Fruit fly (Drosophila melanogaster) whole organism, embryonic: ENCODE data around the gene Nup93-1.

Experiments
- Adf1 ChIP-seq: fragments of 200-800 bp; sonication (Bioruptor generic); IDR thresholded peaks from 2 replicates; pipeline ENCODE4 v1.3.6; 2022; ENCODE audit warnings: missing biosample characterization, missing genetic modification characterization
- Antp ChIP-seq: fragments of 200-800 bp; sonication (Bioruptor generic); optimal IDR thresholded peaks from 3 replicates; lab custom pipeline; 2016; ENCODE audit warnings: missing biosample characterization, missing genetic modification characterization
- B-H2 ChIP-seq: fragments of 200-800 bp; sonication (Bioruptor generic); optimal IDR thresholded peaks from 2 replicates; lab custom pipeline; 2018; ENCODE audit warnings: missing biosample characterization, mild to moderate bottlenecking, missing genetic modification characterization
- C15 ChIP-seq: fragments of 200-800 bp; sonication (Bioruptor generic); IDR thresholded peaks from 3 replicates; pipeline ENCODE4 v1.3.6; 2022; ENCODE audit warnings: missing biosample characterization, missing genetic modification characterization
- CG10147 ChIP-seq: fragments of 200-800 bp; sonication (Bioruptor generic); optimal IDR thresholded peaks from 2 replicates; lab custom pipeline; 2019; ENCODE audit warnings: missing biosample characterization, mild to moderate bottlenecking, missing genetic modification characterization, moderate library complexity
- CG11504 ChIP-seq: fragments of 200-800 bp; sonication (Bioruptor generic); optimal IDR thresholded peaks from 3 replicates; lab custom pipeline; 2019; ENCODE audit warnings: missing biosample characterization, mild to moderate bottlenecking, missing genetic modification characterization, moderate library complexity
- CG12744 ChIP-seq: fragments of 200-800 bp; sonication (Bioruptor generic); optimal IDR thresholded peaks from 2 replicates; lab custom pipeline; 2016; ENCODE audit warnings: missing biosample characterization, missing genetic modification characterization
- CG13287 ChIP-seq: fragments of 200-800 bp; sonication (Bioruptor generic); IDR thresholded peaks from 2 replicates; pipeline ENCODE4 v1.3.6; 2022; ENCODE audit warnings: missing biosample characterization, missing genetic modification characterization; ENCODE audit not compliant: partially characterized antibody
- CG1603 ChIP-seq: fragments of 200-800 bp; sonication (Bioruptor generic); optimal IDR thresholded peaks from 2 replicates; lab custom pipeline; 2019; ENCODE audit warnings: missing biosample characterization, mild to moderate bottlenecking, missing genetic modification characterization, moderate library complexity
- CG17385 ChIP-seq: fragments of 200-800 bp; sonication (Bioruptor generic); optimal IDR thresholded peaks from 3 replicates; lab custom pipeline; 2018; ENCODE audit warnings: missing biosample characterization, mild to moderate bottlenecking, missing genetic modification characterization
- CG17829 ChIP-seq: fragments of 200-800 bp; optimal IDR thresholded peaks from 2 replicates; lab custom pipeline; 2019; ENCODE audit warnings: missing biosample characterization, mild to moderate bottlenecking, missing genetic modification characterization, moderate library complexity
- CG17912 ChIP-seq: fragments of 200-800 bp; sonication (Bioruptor generic); optimal IDR thresholded peaks from 2 replicates; lab custom pipeline; 2018; ENCODE audit warnings: missing biosample characterization, mild to moderate bottlenecking, missing genetic modification characterization
- CG18599 ChIP-seq: fragments of 200-800 bp; sonication (Bioruptor generic); optimal IDR thresholded peaks from 3 replicates; lab custom pipeline; 2017; ENCODE audit warnings: missing biosample characterization, missing genetic modification characterization, mild to moderate bottlenecking, moderate library complexity, missing genetic modification reagents
- CG2116 ChIP-seq: fragments of 200-800 bp; sonication (Bioruptor generic); optimal IDR thresholded peaks from 3 replicates; lab custom pipeline; 2018; ENCODE audit warnings: missing biosample characterization, mild to moderate bottlenecking, missing genetic modification characterization
- CG2678 ChIP-seq: fragments of 200-800 bp; sonication (Bioruptor generic); optimal IDR thresholded peaks from 3 replicates; lab custom pipeline; 2019; ENCODE audit warnings: missing biosample characterization, mild to moderate bottlenecking, missing genetic modification characterization, moderate library complexity
- CG3726 ChIP-seq: fragments of 200-800 bp; sonication (Bioruptor generic); IDR thresholded peaks from 3 replicates; pipeline ENCODE4, ENCODE4 v1.3.6; 2022; ENCODE audit warnings: missing biosample characterization, missing genetic modification characterization
- CG43689 ChIP-seq: fragments of 200-800 bp; sonication (Bioruptor generic); IDR thresholded peaks from 2 replicates; pipeline ENCODE4 v1.3.6; 2022; ENCODE audit warnings: missing biosample characterization, missing genetic modification characterization
- CG5180 ChIP-seq: fragments of 200-800 bp; sonication (Bioruptor generic); optimal IDR thresholded peaks from 3 replicates; lab custom pipeline; 2017; ENCODE audit warnings: missing biosample characterization, missing genetic modification characterization, mild to moderate bottlenecking, moderate library complexity, missing genetic modification reagents
- CG6175 ChIP-seq: fragments of 200-800 bp; sonication (Bioruptor generic); IDR thresholded peaks from 3 replicates; pipeline ENCODE4 v1.3.6; 2022; ENCODE audit warnings: missing biosample characterization, missing genetic modification characterization
- CG6654 ChIP-seq: fragments of 200-800 bp; sonication (Bioruptor generic); optimal IDR thresholded peaks from 2 replicates; lab custom pipeline; 2017; ENCODE audit warnings: missing biosample characterization, mild to moderate bottlenecking, missing genetic modification characterization
- CG6854 ChIP-seq: fragments of 200-800 bp; sonication (Bioruptor generic); optimal IDR thresholded peaks from 3 replicates; lab custom pipeline; 2017; ENCODE audit warnings: missing biosample characterization, mild to moderate bottlenecking, missing genetic modification characterization
- CG8478 ChIP-seq: fragments of >200 bp; optimal IDR thresholded peaks from 2 replicates; lab custom pipeline; 2018
- CG9932 ChIP-seq: fragments of 200-800 bp; sonication (Bioruptor generic); IDR thresholded peaks from 2 replicates; pipeline ENCODE4 v1.3.6; 2022; ENCODE audit warnings: missing biosample characterization, missing genetic modification characterization
- CoRest ChIP-seq: fragments of 200-800 bp; sonication (Bioruptor generic); optimal IDR thresholded peaks from 3 replicates; lab custom pipeline; 2018; ENCODE audit warnings: missing biosample characterization, mild to moderate bottlenecking, missing genetic modification characterization, moderate library complexity
- Dip2 ChIP-seq: fragments of 200-800 bp; sonication (Bioruptor generic); IDR thresholded peaks from 2 replicates; pipeline ENCODE4 v1.3.6; 2022; ENCODE audit warnings: missing biosample characterization, missing genetic modification characterization
- Dll ChIP-seq: fragments of 200-800 bp; sonication (Bioruptor generic); IDR thresholded peaks from 4 replicates; pipeline ENCODE4 v1.3.6; 2022; ENCODE audit warnings: missing biosample characterization, missing genetic modification characterization; ENCODE audit not compliant: partially characterized antibody
- Ets97D ChIP-seq: fragments of 200-800 bp; sonication (Bioruptor generic); optimal IDR thresholded peaks from 3 replicates; lab custom pipeline; 2016; ENCODE audit warnings: missing biosample characterization, missing genetic modification characterization
- HLH3B ChIP-seq: fragments of 200-800 bp; sonication (Bioruptor generic); IDR thresholded peaks from 2 replicates; pipeline ENCODE4 v1.3.6; 2022; ENCODE audit warnings: missing biosample characterization, missing genetic modification characterization
- HLH4C ChIP-seq: fragments of 200-800 bp; sonication (Bioruptor generic); IDR thresholded peaks from 3 replicates; pipeline ENCODE4 v1.3.6; 2022; ENCODE audit warnings: missing biosample characterization, missing genetic modification characterization; ENCODE audit not compliant: partially characterized antibody
- Med ChIP-seq: fragments of 200-800 bp; sonication (Bioruptor generic); peaks from one replicate; lab custom pipeline; 2016; ENCODE audit warnings: missing biosample characterization, missing genetic modification characterization, mild to moderate bottlenecking, inconsistent platforms, moderate library complexity
- Myb ChIP-seq: fragments of 200-800 bp; sonication (Bioruptor generic); optimal IDR thresholded peaks from 2 replicates; lab custom pipeline; 2016; ENCODE audit warnings: missing biosample characterization, missing genetic modification characterization
- NfI ChIP-seq: fragments of 200-800 bp; sonication (Bioruptor generic); optimal IDR thresholded peaks from 3 replicates; lab custom pipeline; 2018; ENCODE audit warnings: missing biosample characterization, mild to moderate bottlenecking, missing genetic modification characterization, moderate library complexity
- Trl ChIP-seq, 3 experiments: fragments of >200 bp in 2 of 3; fragments of 200-800 bp in 1 of 3; sonication (Bioruptor generic) in 1 of 3; optimal IDR thresholded peaks; 2 replicates in 1 of 3; 3 replicates in 2 of 3; lab custom pipeline; 2016 to 2017; ENCODE audit warnings: missing biosample characterization in 1 of 3, missing genetic modification characterization in 1 of 3
- Vsx1 ChIP-seq: fragments of 200-800 bp; sonication (Bioruptor generic); optimal IDR thresholded peaks from 2 replicates; lab custom pipeline; 2017; ENCODE audit warnings: missing biosample characterization, mild to moderate bottlenecking, missing genetic modification characterization, missing genetic modification reagents
- Xrp1 ChIP-seq: fragments of 200-800 bp; sonication (Bioruptor generic); IDR thresholded peaks from 2 replicates; pipeline ENCODE4 v1.3.6; 2022; ENCODE audit warnings: missing biosample characterization, missing genetic modification characterization
- ac ChIP-seq: fragments of 200-800 bp; sonication (Bioruptor generic); optimal IDR thresholded peaks from 3 replicates; lab custom pipeline; 2017; ENCODE audit warnings: missing biosample characterization, mild to moderate bottlenecking, missing genetic modification characterization
- aop ChIP-seq: fragments of 200-800 bp; sonication (Bioruptor generic); IDR thresholded peaks from 2 replicates; pipeline ENCODE4 v1.3.6; 2022; ENCODE audit warnings: missing biosample characterization, missing genetic modification characterization
- ara ChIP-seq: fragments of 200-800 bp; sonication (Bioruptor generic); IDR thresholded peaks from 2 replicates; pipeline ENCODE4 v1.3.6; 2022; ENCODE audit warnings: missing biosample characterization, missing genetic modification characterization
- crp ChIP-seq, 2 experiments: fragments of 200-800 bp; sonication (Bioruptor generic); optimal IDR thresholded peaks; 2 replicates in 1 of 2; 3 replicates in 1 of 2; lab custom pipeline; 2017; ENCODE audit warnings: missing biosample characterization in 2 of 2, missing genetic modification characterization in 2 of 2, mild to moderate bottlenecking in 1 of 2, moderate library complexity in 1 of 2
- gfzf ChIP-seq: fragments of 200-800 bp; sonication (Bioruptor generic); optimal IDR thresholded peaks from 2 replicates; lab custom pipeline; 2016; ENCODE audit warnings: missing biosample characterization, mild to moderate bottlenecking, missing genetic modification characterization, moderate library complexity
- grau ChIP-seq: fragments of 200-800 bp; optimal IDR thresholded peaks from 3 replicates; lab custom pipeline; 2019; ENCODE audit warnings: missing biosample characterization, mild to moderate bottlenecking, missing genetic modification characterization, moderate library complexity
- grn ChIP-seq: fragments of 200-800 bp; sonication (Bioruptor generic); optimal IDR thresholded peaks from 3 replicates; lab custom pipeline; 2017; ENCODE audit warnings: missing biosample characterization, missing genetic modification characterization
- gro ChIP-seq: fragments of 200-800 bp; sonication (Bioruptor generic); optimal IDR thresholded peaks from 2 replicates; lab custom pipeline; 2016; ENCODE audit warnings: missing biosample characterization, missing genetic modification characterization
- mld ChIP-seq: fragments of 200-800 bp; sonication (Bioruptor generic); IDR thresholded peaks from 3 replicates; pipeline ENCODE4 v1.3.6; 2022; ENCODE audit warnings: missing biosample characterization, missing genetic modification characterization; ENCODE audit not compliant: partially characterized antibody
- row ChIP-seq: fragments of 200-800 bp; sonication (Bioruptor generic); IDR thresholded peaks from 3 replicates; pipeline ENCODE4 v1.3.6; 2022; ENCODE audit warnings: missing biosample characterization, missing genetic modification characterization
- run ChIP-seq: fragments of 200-800 bp; sonication (Bioruptor generic); optimal IDR thresholded peaks from 3 replicates; lab custom pipeline; 2018; ENCODE audit warnings: missing biosample characterization, mild to moderate bottlenecking, missing genetic modification characterization
- sug ChIP-seq: fragments of 200-800 bp; optimal IDR thresholded peaks from 2 replicates; lab custom pipeline; 2019; ENCODE audit warnings: missing biosample characterization, mild to moderate bottlenecking, missing genetic modification characterization, moderate library complexity
- unc-4 ChIP-seq: fragments of 200-800 bp; sonication (Bioruptor generic); IDR thresholded peaks from 2 replicates; pipeline ENCODE4 v1.3.6; 2022; ENCODE audit warnings: missing biosample characterization, missing genetic modification characterization; ENCODE audit not compliant: partially characterized antibody
- vnd ChIP-seq: fragments of 200-800 bp; sonication (Bioruptor generic); IDR thresholded peaks from 3 replicates; pipeline ENCODE4 v1.3.6; 2022; ENCODE audit warnings: missing biosample characterization, missing genetic modification characterization; ENCODE audit not compliant: partially characterized antibody
- vvl ChIP-seq: fragments of 200-800 bp; sonication (Bioruptor generic); IDR thresholded peaks from 2 replicates; pipeline ENCODE4 v1.3.6; 2022; ENCODE audit warnings: missing biosample characterization, missing genetic modification characterization

The Nup93-1 gene

DNA sequence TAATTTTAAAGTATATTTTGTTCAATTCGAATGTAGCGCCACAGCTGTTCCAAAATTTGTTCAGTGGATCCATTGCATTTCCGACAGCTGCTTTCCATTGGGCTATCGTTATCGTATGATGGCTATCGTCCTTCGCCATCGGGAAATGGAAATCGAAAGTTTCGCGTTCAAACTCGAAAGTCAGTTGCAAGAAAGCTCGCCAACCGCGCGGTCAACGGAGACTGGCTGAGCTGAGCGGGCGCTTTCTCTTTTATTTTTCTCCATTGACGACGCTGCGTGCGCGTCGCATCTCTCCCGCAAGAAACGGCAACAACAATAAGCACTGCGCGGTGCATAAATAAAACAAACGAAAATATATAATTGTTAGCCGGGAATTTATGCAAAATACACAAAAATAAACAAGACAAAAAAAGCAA lies 39.1 kb upstream of the Nup93-1 start, which contains the start of gene inaE (continued):
- peak; percentile 83 for TF ChIP-seq Myb
- TF ChIP-seq Trl (optimal IDR thresholded peaks at IDR 0.05; lab: Kevin White, UChicago): no peak
- TF ChIP-seq Trl (GFP tag; optimal IDR thresholded peaks at IDR 0.05; lab: Kevin White, UChicago): peak; percentile 18
- no peak for TF ChIP-seq C15 (GFP tag; lab: Robert Waterston, UW)
- peak; percentile 6 for TF ChIP-seq grau (tag; lab: Kevin White, UChicago)
- TF ChIP-seq CG8478: no peak
- TF ChIP-seq CG17912: peak; percentile 14
- peak; percentile 16 for TF ChIP-seq CG12744 (GFP tag; lab: Kevin White, UChicago)
- TF ChIP-seq CG5180: peak; percentile 84
- TF ChIP-seq crp (GFP tag; optimal IDR thresholded peaks at IDR 0.05; lab: Kevin White, UChicago): peak; percentile 22 to 91
- TF ChIP-seq unc-4 (GFP tag; lab: Robert Waterston, UW): peak; percentile 44; the same call in 1 of the 2 replicates
- peak; percentile 63; the same call in 2 of the 3 replicates for TF ChIP-seq mld
- no peak for TF ChIP-seq CG6854 (GFP tag; lab: Kevin White, UChicago)
- TF ChIP-seq run (tag; lab: Kevin White, UChicago): no peak
- TF ChIP-seq CG2678 (tag; lab: Kevin White, UChicago): peak; percentile 11
- TF ChIP-seq HLH3B (GFP tag; lab: Robert Waterston, UW): no peak
- peak; percentile 38 for TF ChIP-seq B-H2
- peak; percentile 54; the same call in 2 of the 4 replicates for TF ChIP-seq Dll (GFP tag; lab: Robert Waterston, UW)
- TF ChIP-seq vvl (GFP tag; lab: Robert Waterston, UW): peak; percentile 60; the same call in 1 of the 2 replicates
- no peak for TF ChIP-seq NfI (GFP tag; lab: Kevin White, UChicago)
- TF ChIP-seq Dip2 (GFP tag; lab: Robert Waterston, UW): no peak
- TF ChIP-seq CG10147 (GFP tag; lab: Kevin White, UChicago): no peak
- TF ChIP-seq grn: peak; percentile 14
- peak; percentile 38 for TF ChIP-seq gro
- no peak for TF ChIP-seq CG3726
- TF ChIP-seq gfzf: no peak
- TF ChIP-seq Adf1 (GFP tag; lab: Robert Waterston, UW): no peak
- TF ChIP-seq Ets97D (GFP tag; lab: Kevin White, UChicago): peak; percentile 64
- no peak for TF ChIP-seq CG6175 (GFP tag; lab: Robert Waterston, UW)
- no peak for TF ChIP-seq Xrp1 (GFP tag; lab: Robert Waterston, UW)
- no peak for TF ChIP-seq CG17385
- TF ChIP-seq CG2116: peak; percentile 62
- no peak for TF ChIP-seq CG6654 (GFP tag; lab: Kevin White, UChicago)
- no peak for TF ChIP-seq CG18599 (GFP tag; lab: Kevin White, UChicago)
- no peak for TF ChIP-seq aop (GFP tag; lab: Robert Waterston, UW)
- TF ChIP-seq ara (GFP tag; lab: Robert Waterston, UW): peak; percentile 30; the same call in 1 of the 2 replicates
- TF ChIP-seq ac (GFP tag; lab: Kevin White, UChicago): no peak
- TF ChIP-seq CG43689 (GFP tag; lab: Robert Waterston, UW): no peak
- TF ChIP-seq CoRest: peak; percentile 27
- peak; percentile 90 for TF ChIP-seq Med (GFP tag; lab: Kevin White, UChicago)
- TF ChIP-seq CG9932 (GFP tag; lab: Robert Waterston, UW): no peak
- TF ChIP-seq HLH4C (GFP tag; lab: Robert Waterston, UW): peak; percentile 72
- TF ChIP-seq CG13287 (GFP tag; lab: Robert Waterston, UW): peak; percentile 69
- TF ChIP-seq Antp: no peak
- peak; percentile 16 for TF ChIP-seq CG11504 (tag; lab: Kevin White, UChicago)
- no peak for TF ChIP-seq Vsx1 (GFP tag; lab: Kevin White, UChicago)
- TF ChIP-seq row (GFP tag; lab: Robert Waterston, UW): peak; percentile 40; the same call in 1 of the 3 replicates
- peak; percentile 53; the same call in 1 of the 3 replicates for TF ChIP-seq vnd (GFP tag; lab: Robert Waterston, UW)
- peak; percentile 54 for TF ChIP-seq CG1603
- TF ChIP-seq sug (tag; lab: Kevin White, UChicago): peak; percentile 3
- TF ChIP-seq CG17829 (tag; lab: Kevin White, UChicago): no peak
